Worm (Caenorhabditis elegans): ENCODE results near the gene C33A11.2.

C33A11.2 gene

ce11 chrX:15352871-15353270 is 12.9 kb upstream of the C33A11.2 start:
- TF ChIP-seq unc-62 (GFP tag; optimal IDR thresholded peaks at IDR 0.05) (no peak), bed-3 (GFP tag; optimal IDR thresholded peaks at IDR 0.05) (no peak), snpc-4 (tag; optimal IDR thresholded peaks at IDR 0.05) (no peak), sptf-1 (tag; optimal IDR thresholded peaks at IDR 0.05) (no peak), lin-13 (tag; optimal IDR thresholded peaks at IDR 0.05) (no peak), ztf-11 (tag; optimal IDR thresholded peaks at IDR 0.05) (no peak), ham-2 (GFP tag; optimal IDR thresholded peaks at IDR 0.05) (no peak), elt-1 (tag; optimal IDR thresholded peaks at IDR 0.05; ENCODE audit: borderline replicate concordance, insufficient read depth) (no peak), nhr-76 (tag; optimal IDR thresholded peaks at IDR 0.05) (no peak), drap-1 (GFP tag; optimal IDR thresholded peaks at IDR 0.05) (no peak), flh-1 (GFP tag; optimal IDR thresholded peaks at IDR 0.05) (no peak), unc-120 (tag; optimal IDR thresholded peaks at IDR 0.05; ENCODE audit: poor library complexity, severe bottlenecking) (no peak), M03D4.4 (tag; optimal IDR thresholded peaks at IDR 0.05) (no peak)

- no peak for TF ChIP-seq pha-4 (tag; optimal IDR thresholded peaks at IDR 0.05)
- TF ChIP-seq unc-62 (GFP tag; optimal IDR thresholded peaks at IDR 0.05), result no peak
- no peak for TF ChIP-seq ztf-11 (tag; optimal IDR thresholded peaks at IDR 0.05)
- TF ChIP-seq ces-1 (GFP tag; optimal IDR thresholded peaks at IDR 0.05), result peak; percentile 55
- TF ChIP-seq elt-1 (tag; optimal IDR thresholded peaks at IDR 0.05; ENCODE audit: borderline replicate concordance, insufficient read depth), result no peak
- TF ChIP-seq sem-2 (GFP tag; optimal IDR thresholded peaks at IDR 0.05), result no peak
- TF ChIP-seq sptf-1 (tag; optimal IDR thresholded peaks at IDR 0.05), result peak; percentile 57
- TF ChIP-seq mls-2 (tag; optimal IDR thresholded peaks at IDR 0.05), result peak; percentile 21
- TF ChIP-seq blmp-1 (tag; optimal IDR thresholded peaks at IDR 0.05), result no peak
- no peak for TF ChIP-seq zip-8 (tag; optimal IDR thresholded peaks at IDR 0.05)
- TF ChIP-seq bed-3 (GFP tag; optimal IDR thresholded peaks at IDR 0.05), result no peak
- no peak for TF ChIP-seq nhr-2 (tag; optimal IDR thresholded peaks at IDR 0.05)
- peak; percentile 59 for TF ChIP-seq nhr-237 (tag; optimal IDR thresholded peaks at IDR 0.05)
- TF ChIP-seq unc-39 (tag; optimal IDR thresholded peaks at IDR 0.05), result no peak
- no peak for TF ChIP-seq elt-3 (tag; optimal IDR thresholded peaks at IDR 0.05)
- TF ChIP-seq lin-32 (GFP tag; optimal IDR thresholded peaks at IDR 0.05), result no peak
- TF ChIP-seq mep-1 (tag; optimal IDR thresholded peaks at IDR 0.05), result peak; percentile 31
- TF ChIP-seq cnd-1 (tag; optimal IDR thresholded peaks at IDR 0.05), result no peak
- TF ChIP-seq mab-5 (tag; optimal IDR thresholded peaks at IDR 0.05), result no peak
- no peak for TF ChIP-seq snpc-4 (tag; optimal IDR thresholded peaks at IDR 0.05)
- peak; percentile 76 for TF ChIP-seq unc-120 (tag; optimal IDR thresholded peaks at IDR 0.05; ENCODE audit: poor library complexity, severe bottlenecking)
Observed at ce11 chrX:15353874-15354480, 11.8 kb upstream of the C33A11.2 start.

ce11 chrX:15354938-15355337 is 10.9 kb upstream of the C33A11.2 start, which contains the start of gene nfki-1:
Gene nfki-1 (plus strand): TSS chrX:15355238.
- TF ChIP-seq sptf-1 (tag; optimal IDR thresholded peaks at IDR 0.05), result no peak
- no peak for TF ChIP-seq M03D4.4 (tag; optimal IDR thresholded peaks at IDR 0.05)
- no peak for TF ChIP-seq lin-32 (GFP tag; optimal IDR thresholded peaks at IDR 0.05)
- TF ChIP-seq ceh-83 (GFP tag; optimal IDR thresholded peaks at IDR 0.05), result no peak
- TF ChIP-seq bed-3 (GFP tag; optimal IDR thresholded peaks at IDR 0.05), result no peak
- no peak for TF ChIP-seq nhr-12 (tag; optimal IDR thresholded peaks at IDR 0.05)
- no peak for TF ChIP-seq lsy-2 (tag; optimal IDR thresholded peaks at IDR 0.05)
- TF ChIP-seq flh-1 (GFP tag; optimal IDR thresholded peaks at IDR 0.05), result no peak
- TF ChIP-seq hlh-1 (tag; optimal IDR thresholded peaks at IDR 0.05), result no peak
- no peak for TF ChIP-seq zip-8 (tag; optimal IDR thresholded peaks at IDR 0.05)
- TF ChIP-seq nhr-76 (tag; optimal IDR thresholded peaks at IDR 0.05), result no peak
- no peak for TF ChIP-seq pha-4 (tag; optimal IDR thresholded peaks at IDR 0.05)
- TF ChIP-seq blmp-1 (tag; optimal IDR thresholded peaks at IDR 0.05), result no peak
- TF ChIP-seq ces-1 (GFP tag; optimal IDR thresholded peaks at IDR 0.05), result no peak
- no peak for TF ChIP-seq elt-1 (tag; optimal IDR thresholded peaks at IDR 0.05; ENCODE audit: borderline replicate concordance, insufficient read depth)
- no peak for TF ChIP-seq sem-2 (GFP tag; optimal IDR thresholded peaks at IDR 0.05)
- TF ChIP-seq mab-5 (tag; optimal IDR thresholded peaks at IDR 0.05), result no peak
- no peak for TF ChIP-seq elt-3 (tag; optimal IDR thresholded peaks at IDR 0.05)
- TF ChIP-seq ham-2 (GFP tag; optimal IDR thresholded peaks at IDR 0.05), result no peak
- TF ChIP-seq ceh-39 (tag; optimal IDR thresholded peaks at IDR 0.05), result no peak

- TF ChIP-seq nhr-12 (tag; optimal IDR thresholded peaks at IDR 0.05) (no peak), bed-3 (GFP tag; optimal IDR thresholded peaks at IDR 0.05) (no peak), flh-1 (GFP tag; optimal IDR thresholded peaks at IDR 0.05) (no peak), cnd-1 (tag; optimal IDR thresholded peaks at IDR 0.05) (no peak), ceh-83 (GFP tag; optimal IDR thresholded peaks at IDR 0.05) (no peak), unc-62 (GFP tag; optimal IDR thresholded peaks at IDR 0.05) (no peak), mab-5 (tag; optimal IDR thresholded peaks at IDR 0.05) (no peak), M03D4.4 (tag; optimal IDR thresholded peaks at IDR 0.05) (no peak), nhr-28 (tag; optimal IDR thresholded peaks at IDR 0.05) (no peak), lin-13 (tag; optimal IDR thresholded peaks at IDR 0.05) (no peak), snpc-4 (tag; optimal IDR thresholded peaks at IDR 0.05) (no peak), ham-2 (GFP tag; optimal IDR thresholded peaks at IDR 0.05) (no peak), ceh-43 (GFP tag; optimal IDR thresholded peaks at IDR 0.05) (no peak), ces-1 (GFP tag; optimal IDR thresholded peaks at IDR 0.05) (no peak), mep-1 (tag; optimal IDR thresholded peaks at IDR 0.05) (no peak), hlh-1 (tag; optimal IDR thresholded peaks at IDR 0.05) (no peak), nhr-2 (tag; optimal IDR thresholded peaks at IDR 0.05) (no peak), lin-32 (GFP tag; optimal IDR thresholded peaks at IDR 0.05) (no peak), ztf-11 (tag; optimal IDR thresholded peaks at IDR 0.05) (no peak), unc-120 (tag; optimal IDR thresholded peaks at IDR 0.05; ENCODE audit: poor library complexity, severe bottlenecking) (no peak)
Observed at ce11 chrX:15355603-15356002, 10.2 kb upstream of the C33A11.2 start.
